Worm (Caenorhabditis elegans) whole organism, late embryonic: Measurements from ENCODE around the gene lst-2.

Source experiments
- C08G9.2 ChIP-seq: sonication (generic microtip); optimal IDR thresholded peaks from 2 replicates; lab custom pipeline; 2016; ENCODE audit warnings: mild to moderate bottlenecking, missing genetic modification characterization, moderate library complexity, missing compliant biosample characterization
- ama-1 ChIP-seq: fragments of 150-350 bp; optimal IDR thresholded peaks from 2 replicates; lab custom pipeline; 2014
- pha-4 ChIP-seq: fragments of 150-350 bp; optimal IDR thresholded peaks from 2 replicates; lab custom pipeline; 2018; ENCODE audit warnings: missing biosample characterization, missing genetic modification reagents, missing genetic modification characterization
- sdc-2 ChIP-seq: sonication (generic microtip); optimal IDR thresholded peaks from 2 replicates; lab custom pipeline; 2016; ENCODE audit warnings: missing genotype, missing genetic modification characterization, missing compliant biosample characterization

- TF ChIP-seq ama-1 (lab: Kevin White, UChicago) (no peak), sdc-2 (no peak), C08G9.2 (tag; lab: Kevin White, UChicago) (no peak), pha-4 (tag; lab: Kevin White, UChicago) (no peak)
These were observed 17.1 kb upstream of the lst-2 start for ce11 chrX:4400296-4400695.
